Fruit fly (Drosophila melanogaster) whole organism, pupa: ENCODE data around the gene rost.

Source experiments
- CG10348 ChIP-seq: fragments of 200-800 bp; sonication (Bioruptor generic); IDR thresholded peaks from 2 replicates; pipeline ENCODE4 v1.3.6; 2022; ENCODE audit warnings: missing biosample characterization, missing genetic modification characterization
- CG12605 ChIP-seq: fragments of 200-800 bp; sonication (Bioruptor generic); IDR thresholded peaks from 2 replicates; pipeline ENCODE4 v1.3.6; 2022; ENCODE audit warnings: missing biosample characterization, missing genetic modification characterization
- CG13204 ChIP-seq: fragments of 200-800 bp; sonication (Bioruptor generic); optimal IDR thresholded peaks from 2 replicates; lab custom pipeline; 2018; ENCODE audit warnings: missing biosample characterization, mild to moderate bottlenecking, missing genetic modification characterization, moderate library complexity
- CG14655 ChIP-seq: fragments of 200-800 bp; sonication (Bioruptor generic); optimal IDR thresholded peaks from 3 replicates; lab custom pipeline; 2017; ENCODE audit warnings: mild to moderate bottlenecking, missing biosample characterization, missing genetic modification reagents, missing genetic modification characterization
- CG15710 ChIP-seq: fragments of 200-800 bp; sonication (Bioruptor generic); optimal IDR thresholded peaks from 2 replicates; lab custom pipeline; 2018; ENCODE audit warnings: missing biosample characterization, mild to moderate bottlenecking, missing genetic modification characterization, moderate library complexity
- CG17806 ChIP-seq: fragments of 200-800 bp; sonication (Bioruptor generic); optimal IDR thresholded peaks from 2 replicates; lab custom pipeline; 2018; ENCODE audit warnings: missing biosample characterization, mild to moderate bottlenecking, missing genetic modification characterization, moderate library complexity
- CG32121 ChIP-seq: fragments of 200-800 bp; sonication (Bioruptor generic); IDR thresholded peaks from 2 replicates; pipeline ENCODE4 v1.3.6; 2022; ENCODE audit warnings: missing biosample characterization, missing genetic modification characterization
- CG34367 ChIP-seq: fragments of 200-800 bp; sonication (Bioruptor generic); optimal IDR thresholded peaks from 2 replicates; lab custom pipeline; 2018; ENCODE audit warnings: missing biosample characterization, mild to moderate bottlenecking, missing genetic modification characterization
- CG4496 ChIP-seq: fragments of 200-800 bp; sonication (Bioruptor generic); IDR thresholded peaks from 3 replicates; pipeline ENCODE4 v1.3.6; 2022; ENCODE audit warnings: missing biosample characterization, missing genetic modification characterization
- CG8159 ChIP-seq: fragments of 200-800 bp; sonication (Bioruptor generic); optimal IDR thresholded peaks from 3 replicates; lab custom pipeline; 2018; ENCODE audit warnings: missing biosample characterization, mild to moderate bottlenecking, missing genetic modification characterization, moderate library complexity
- CG8301 ChIP-seq: fragments of 200-800 bp; sonication (Bioruptor generic); optimal IDR thresholded peaks from 2 replicates; lab custom pipeline; 2018; ENCODE audit warnings: missing biosample characterization, mild to moderate bottlenecking, missing genetic modification characterization
- CG9948 ChIP-seq: fragments of 200-800 bp; sonication (Bioruptor generic); optimal IDR thresholded peaks from 2 replicates; lab custom pipeline; 2018; ENCODE audit warnings: missing biosample characterization, mild to moderate bottlenecking, missing genetic modification characterization, moderate library complexity
- D1 ChIP-seq: fragments of 200-800 bp; sonication (Bioruptor generic); optimal IDR thresholded peaks from 2 replicates; lab custom pipeline; 2018; ENCODE audit warnings: missing biosample characterization, mild to moderate bottlenecking, missing genetic modification characterization, moderate library complexity
- EcR ChIP-seq: fragments of 200-800 bp; sonication (Bioruptor generic); optimal IDR thresholded peaks from 3 replicates; lab custom pipeline; 2019; ENCODE audit warnings: missing biosample characterization, missing genetic modification characterization, mild to moderate bottlenecking, moderate library complexity, missing genetic modification reagents
- Ets98B ChIP-seq: fragments of 200-800 bp; sonication (Bioruptor generic); IDR thresholded peaks from 2 replicates; pipeline ENCODE4 v1.3.6; 2022; ENCODE audit warnings: missing biosample characterization, missing genetic modification characterization
- Pif1A ChIP-seq: fragments of 200-800 bp; sonication (Bioruptor generic); optimal IDR thresholded peaks from 3 replicates; lab custom pipeline; 2016; ENCODE audit warnings: missing biosample characterization, missing genetic modification characterization
- Pif1B ChIP-seq: fragments of 200-800 bp; sonication (Bioruptor generic); optimal IDR thresholded peaks from 3 replicates; lab custom pipeline; 2016; ENCODE audit warnings: missing biosample characterization, missing genetic modification characterization
- Snoo ChIP-seq: fragments of 200-800 bp; sonication (Bioruptor generic); optimal IDR thresholded peaks from 3 replicates; lab custom pipeline; 2017; ENCODE audit warnings: missing biosample characterization, mild to moderate bottlenecking, missing genetic modification characterization, inconsistent platforms
- fd96Ca ChIP-seq: fragments of 200-800 bp; sonication (Bioruptor generic); IDR thresholded peaks from 3 replicates; pipeline ENCODE4 v1.3.6; 2022; ENCODE audit warnings: missing biosample characterization, missing genetic modification characterization
- gl ChIP-seq: fragments of 200-800 bp; sonication (Bioruptor generic); optimal IDR thresholded peaks from 2 replicates; lab custom pipeline; 2018; ENCODE audit warnings: missing biosample characterization, mild to moderate bottlenecking, missing genetic modification characterization
- rn ChIP-seq: fragments of 200-800 bp; sonication (Bioruptor generic); IDR thresholded peaks from 2 replicates; pipeline ENCODE4 v1.3.6; 2022; ENCODE audit warnings: missing biosample characterization, missing genetic modification characterization

The rost gene

DNA sequence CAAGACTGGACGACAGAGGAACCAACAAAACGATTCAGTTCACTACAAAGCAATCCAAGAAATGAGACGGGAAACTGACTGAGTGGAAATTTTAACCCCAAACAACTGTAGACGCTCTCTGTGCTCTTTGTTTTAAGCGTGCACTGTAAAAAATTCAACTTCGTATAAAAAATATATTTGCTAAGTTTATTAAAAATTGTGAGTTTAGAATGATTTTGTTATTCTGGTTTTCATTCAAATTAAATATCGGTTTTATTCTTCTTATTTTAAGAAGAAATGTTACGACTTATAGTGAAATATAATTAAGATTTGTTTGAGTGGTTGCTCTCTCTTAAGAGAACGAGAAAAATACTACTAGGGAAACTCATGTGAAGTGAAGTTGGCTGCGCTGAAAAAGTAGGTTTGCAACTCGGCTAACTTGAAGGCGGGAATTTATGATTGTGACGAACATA lies 31.3 kb downstream of the rost start:
- TF ChIP-seq CG10348 (GFP tag; lab: Robert Waterston, UW) (peak; percentile 84), CG12605 (GFP tag; lab: Robert Waterston, UW) (peak; percentile 96), CG15710 (tag; lab: Kevin White, UChicago) (peak; percentile 81), CG14655 (peak; percentile 86), Pif1A (GFP tag; lab: Kevin White, UChicago) (peak; percentile 86), fd96Ca (peak; percentile 65; the same call in 1 of the 3 replicates), CG8301 (tag; lab: Kevin White, UChicago) (peak; percentile 86), rn (GFP tag; lab: Robert Waterston, UW) (peak; percentile 93), Pif1B (GFP tag; lab: Kevin White, UChicago) (peak; percentile 68), CG34367 (peak; percentile 74), gl (tag; lab: Kevin White, UChicago) (peak; percentile 46), Snoo (tag; lab: Kevin White, UChicago) (peak; percentile 88), Ets98B (GFP tag; lab: Robert Waterston, UW) (peak; percentile 95), CG17806 (tag; lab: Kevin White, UChicago) (peak; percentile 85), CG32121 (GFP tag; lab: Robert Waterston, UW) (peak; percentile 97), CG8159 (tag; lab: Kevin White, UChicago) (peak; percentile 85), CG9948 (tag; lab: Kevin White, UChicago) (peak; percentile 82), D1 (peak; percentile 75), EcR (GFP tag; lab: Kevin White, UChicago) (no peak), CG13204 (GFP tag; lab: Kevin White, UChicago) (no peak), CG4496 (peak; percentile 97)

DNA sequence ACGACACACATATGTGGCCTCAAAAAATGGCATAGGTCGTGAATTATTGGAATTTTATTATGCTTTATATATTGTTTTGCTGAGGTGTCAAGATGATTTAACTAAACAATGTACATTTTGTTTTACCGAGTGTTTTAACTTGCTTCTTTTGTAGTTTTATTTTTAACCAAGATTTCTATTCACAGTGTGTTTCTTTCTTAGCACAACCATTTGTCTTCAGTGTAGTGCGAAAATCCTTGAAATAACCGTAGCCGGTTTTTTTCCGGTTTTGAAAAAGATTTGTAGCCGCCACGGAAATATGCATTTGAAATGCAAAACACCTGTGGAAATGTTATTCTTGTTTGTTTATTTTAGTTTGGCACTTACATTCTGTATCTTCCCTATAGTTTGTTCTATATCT lies 32.2 kb downstream of the rost start:
- TF ChIP-seq CG8301 (tag; lab: Kevin White, UChicago) (no peak), D1 (no peak), CG4496 (no peak), Pif1B (GFP tag; lab: Kevin White, UChicago) (no peak), CG32121 (GFP tag; lab: Robert Waterston, UW) (no peak), CG8159 (tag; lab: Kevin White, UChicago) (no peak), CG15710 (tag; lab: Kevin White, UChicago) (no peak), CG13204 (GFP tag; lab: Kevin White, UChicago) (no peak), CG17806 (tag; lab: Kevin White, UChicago) (no peak), EcR (GFP tag; lab: Kevin White, UChicago) (no peak), gl (tag; lab: Kevin White, UChicago) (no peak), CG34367 (no peak), Snoo (tag; lab: Kevin White, UChicago) (no peak), CG10348 (GFP tag; lab: Robert Waterston, UW) (no peak), fd96Ca (no peak), CG9948 (tag; lab: Kevin White, UChicago) (no peak), CG12605 (GFP tag; lab: Robert Waterston, UW) (no peak), Pif1A (GFP tag; lab: Kevin White, UChicago) (no peak), rn (GFP tag; lab: Robert Waterston, UW) (no peak), CG14655 (no peak)

DNA sequence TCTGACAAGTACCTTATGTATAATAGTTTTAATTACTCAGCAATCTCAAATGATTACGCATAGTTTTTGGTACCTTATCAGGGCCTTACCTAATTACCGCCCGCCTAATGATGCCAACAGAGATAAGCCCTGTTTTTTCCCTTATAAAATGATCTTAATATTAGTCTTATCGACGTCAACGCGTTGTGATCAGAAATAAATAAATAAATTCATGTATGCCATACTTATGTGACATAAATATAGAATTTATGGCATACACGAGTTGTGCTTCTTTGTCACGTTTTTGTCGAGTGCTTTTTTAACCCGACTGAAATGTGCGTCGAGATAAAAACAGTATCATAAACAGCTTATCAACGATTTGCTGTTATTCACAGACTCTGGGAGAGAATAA lies 33.0 kb downstream of the rost start:
- TF ChIP-seq EcR (GFP tag; lab: Kevin White, UChicago) (no peak), D1 (no peak), CG8159 (tag; lab: Kevin White, UChicago) (no peak), CG8301 (tag; lab: Kevin White, UChicago) (no peak), CG9948 (tag; lab: Kevin White, UChicago) (no peak), CG13204 (GFP tag; lab: Kevin White, UChicago) (no peak), fd96Ca (no peak), CG4496 (no peak), Snoo (tag; lab: Kevin White, UChicago) (no peak), CG14655 (no peak), CG10348 (GFP tag; lab: Robert Waterston, UW) (no peak), Pif1A (GFP tag; lab: Kevin White, UChicago) (no peak), CG15710 (tag; lab: Kevin White, UChicago) (no peak), Pif1B (GFP tag; lab: Kevin White, UChicago) (no peak), CG12605 (GFP tag; lab: Robert Waterston, UW) (no peak), CG17806 (tag; lab: Kevin White, UChicago) (no peak)

DNA sequence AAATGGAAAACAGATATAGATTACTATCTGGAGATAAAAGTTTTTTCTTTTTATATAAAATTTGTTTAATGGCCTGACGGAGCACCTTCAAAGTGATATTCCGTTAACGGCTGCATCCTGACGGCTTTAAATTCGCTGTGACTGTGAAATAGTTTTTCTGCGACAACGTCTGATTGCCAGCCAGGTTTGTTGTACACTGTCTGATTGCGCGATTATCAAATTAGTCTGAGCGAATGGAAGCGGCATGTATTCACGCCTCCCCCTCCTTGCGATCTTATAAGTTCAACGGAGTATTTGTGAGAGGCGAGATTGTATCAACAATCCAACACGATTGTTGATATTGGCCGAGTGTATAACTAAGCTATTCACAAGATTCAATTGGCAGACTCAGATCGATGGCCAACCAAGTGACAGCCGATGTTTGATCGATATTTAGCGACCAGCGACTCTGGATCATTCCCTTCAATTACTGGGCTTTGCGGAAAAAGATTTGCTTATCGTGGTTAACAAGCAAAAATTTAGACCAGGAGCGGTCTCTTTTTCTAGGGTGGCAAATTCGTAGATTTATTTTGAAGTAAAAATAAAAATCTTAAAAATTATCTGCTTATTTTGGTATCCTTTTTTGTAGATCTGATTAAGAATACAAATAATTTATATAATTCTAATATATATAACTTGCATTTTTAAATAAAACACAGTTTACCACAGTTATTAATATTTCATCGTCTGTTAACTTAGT lies 33.6 kb downstream of the rost start:
- no peak for TF ChIP-seq Ets98B (GFP tag; lab: Robert Waterston, UW)
- no peak for TF ChIP-seq Snoo (tag; lab: Kevin White, UChicago)
- no peak for TF ChIP-seq CG13204 (GFP tag; lab: Kevin White, UChicago)
- TF ChIP-seq Pif1A (GFP tag; lab: Kevin White, UChicago) = no peak
- no peak for TF ChIP-seq fd96Ca
- no peak for TF ChIP-seq CG32121 (GFP tag; lab: Robert Waterston, UW)
- no peak for TF ChIP-seq rn (GFP tag; lab: Robert Waterston, UW)
- TF ChIP-seq CG8159 (tag; lab: Kevin White, UChicago) = no peak
- no peak for TF ChIP-seq CG8301 (tag; lab: Kevin White, UChicago)
- TF ChIP-seq CG4496 = no peak
- no peak for TF ChIP-seq D1
- TF ChIP-seq EcR (GFP tag; lab: Kevin White, UChicago) = no peak
